Fruit fly (Drosophila melanogaster): Measurements from ENCODE around the gene CG14722.

Gene CG14722

DNA sequence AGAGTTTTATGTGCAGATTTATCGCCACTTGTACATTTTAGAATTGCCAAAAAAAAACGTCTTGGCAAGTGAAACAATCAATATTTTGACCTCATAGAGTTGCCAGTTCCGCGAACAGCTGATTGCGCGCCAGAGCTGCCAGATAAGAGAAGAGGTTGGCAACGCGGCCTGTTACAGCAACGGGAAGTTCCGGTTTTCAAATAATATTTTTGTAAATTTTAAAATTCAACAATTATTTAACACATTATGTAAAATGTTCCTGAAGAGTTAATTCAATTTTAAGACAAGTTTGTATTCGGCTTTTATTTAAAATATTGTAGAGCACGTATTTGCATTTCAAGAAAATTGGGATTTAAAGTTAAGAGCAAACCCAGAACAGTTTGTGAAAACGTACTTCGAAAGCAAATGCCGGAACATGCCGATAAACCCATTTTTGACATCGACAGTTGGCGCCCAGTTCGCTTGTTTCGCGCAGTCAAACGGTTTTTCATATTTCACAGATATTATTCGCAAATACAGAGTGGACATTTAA lies 45.1 kb downstream of the CG14722 start, which contains the start of the genes prd1 and HisCl1 (continued):
- peak; percentile 80 for TF ChIP-seq lz (GFP tag; optimal IDR thresholded peaks at IDR 0.05)
